Fruit fly (Drosophila melanogaster): ENCODE results near the gene Nup153.

The Nup153 gene

DNA sequence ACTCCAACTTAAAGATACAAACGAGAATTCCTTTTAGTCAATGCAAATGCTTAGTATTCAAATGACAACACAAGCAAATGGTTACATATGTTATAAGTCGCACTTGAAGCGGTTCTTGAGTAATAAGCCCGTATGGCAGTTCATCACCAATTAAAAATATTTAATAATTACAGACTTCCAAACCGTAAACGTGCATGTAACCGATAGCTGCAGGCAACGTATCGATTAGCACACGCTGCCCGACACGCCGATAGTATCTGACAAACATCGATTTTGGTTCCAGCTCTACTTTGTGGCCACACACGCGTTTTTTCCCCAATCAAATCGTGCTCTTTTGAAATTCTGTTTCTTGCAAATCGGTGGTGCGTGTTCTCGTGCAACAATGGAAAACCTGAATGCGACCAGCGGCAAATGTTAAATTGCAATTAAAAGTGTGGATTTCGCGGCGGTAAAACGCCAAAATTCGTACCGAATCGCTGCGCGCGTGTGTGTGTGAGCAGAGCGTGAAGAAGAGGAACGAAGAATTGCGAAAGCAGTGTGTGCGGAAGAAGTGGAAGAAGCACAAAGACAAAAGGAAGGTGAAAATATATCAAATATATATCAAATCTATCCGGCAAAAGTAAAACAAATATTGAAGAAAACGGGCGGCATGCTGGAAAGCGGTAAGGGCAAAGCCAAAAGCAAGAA, at the start of gene Nup153, which contains the start of gene CG9784:
Gene Nup153 (plus strand): TSS at position 264 of the 687 bp plus-strand sequence.
Gene CG9784 (minus strand): TSS at position 238 of the 687 bp plus-strand sequence.
- TF ChIP-seq psq (optimal IDR thresholded peaks at IDR 0.05) (no peak), Sin3A (optimal IDR thresholded peaks at IDR 0.05) (no peak), h (optimal IDR thresholded peaks at IDR 0.05) (no peak), insv (optimal IDR thresholded peaks at IDR 0.05) (no peak), ttk (optimal IDR thresholded peaks at IDR 0.05) (no peak), Myc (optimal IDR thresholded peaks at IDR 0.05) (no peak)

DNA sequence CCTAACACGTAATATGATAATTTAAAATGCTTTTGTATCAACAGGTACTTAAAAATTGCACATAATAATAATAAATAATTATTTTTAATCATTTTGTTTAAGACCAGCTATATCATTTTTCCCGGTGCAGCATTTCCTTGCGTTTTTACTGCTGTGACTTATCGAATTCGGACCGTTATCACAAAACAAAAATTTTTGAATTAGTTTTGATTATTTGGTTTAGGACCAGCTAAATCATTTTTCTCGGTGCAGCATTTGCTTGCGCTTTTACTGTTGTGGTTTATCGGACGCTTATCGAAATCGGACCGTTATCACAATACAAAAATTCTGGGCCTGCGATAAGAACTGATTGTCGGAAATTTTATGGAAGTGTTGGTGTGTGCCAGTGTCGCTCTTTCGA, 46.5 kb upstream of the Nup153 start:
- TF ChIP-seq Sin3A (optimal IDR thresholded peaks at IDR 0.05) (no peak), h (optimal IDR thresholded peaks at IDR 0.05) (no peak), ttk (optimal IDR thresholded peaks at IDR 0.05) (no peak)

DNA sequence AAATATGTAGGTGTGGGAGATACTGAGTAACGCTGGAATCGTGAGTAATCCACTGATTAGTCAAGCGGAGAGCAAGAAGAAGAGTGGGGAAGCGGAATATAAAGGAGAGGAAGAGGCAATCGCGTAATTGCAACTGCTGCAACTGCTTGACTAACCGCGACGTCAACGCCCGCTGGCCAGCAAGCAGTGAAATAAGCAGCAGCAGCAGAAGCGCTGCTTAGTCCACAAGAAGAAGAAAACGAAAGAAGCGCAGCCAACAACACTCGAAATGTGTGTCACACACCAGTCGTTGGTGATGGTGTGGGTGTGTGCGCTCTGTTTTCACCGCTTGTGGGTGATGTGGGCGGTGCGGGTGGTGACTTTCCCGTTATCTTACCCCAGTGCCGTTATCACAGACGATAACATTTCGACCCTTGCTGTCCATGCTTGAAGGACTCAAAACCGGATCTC, 46.0 kb upstream of the Nup153 start:
- TF ChIP-seq Myc (optimal IDR thresholded peaks at IDR 0.05) = no peak
- no peak for TF ChIP-seq ttk (optimal IDR thresholded peaks at IDR 0.05)
- TF ChIP-seq psq (optimal IDR thresholded peaks at IDR 0.05) = no peak
- no peak for TF ChIP-seq h (optimal IDR thresholded peaks at IDR 0.05)
- TF ChIP-seq Sin3A (optimal IDR thresholded peaks at IDR 0.05) = no peak
- no peak for TF ChIP-seq insv (optimal IDR thresholded peaks at IDR 0.05)

DNA sequence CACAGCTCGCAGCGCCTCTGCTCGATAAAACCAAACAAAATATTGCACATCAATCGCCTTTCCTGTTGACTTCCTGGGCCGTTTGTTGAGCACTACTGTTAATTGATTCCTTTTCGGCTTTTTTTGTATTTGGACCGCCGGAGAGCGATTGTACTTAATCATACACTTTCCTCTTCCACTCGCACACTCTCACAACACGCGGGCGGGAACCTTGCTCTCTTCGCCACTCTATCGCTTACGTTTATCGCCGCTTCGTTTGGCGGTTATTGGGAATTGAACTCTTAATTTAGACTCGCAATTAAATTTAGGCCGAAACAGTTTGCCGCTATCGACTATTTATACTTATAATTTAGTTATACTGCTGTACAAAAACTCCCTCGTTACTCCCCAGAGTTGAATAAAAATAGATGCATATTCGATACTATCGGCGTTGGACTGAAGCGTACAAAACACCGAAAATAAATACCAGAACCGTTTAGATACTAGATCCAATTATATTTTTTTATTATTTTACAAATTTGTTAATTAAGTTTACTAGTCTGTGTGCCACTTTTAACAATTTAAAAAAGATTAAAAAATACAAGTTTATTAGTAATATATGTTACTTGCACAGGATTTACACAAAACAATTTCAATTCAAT, 45.4 kb upstream of the Nup153 start, which contains the start of gene Arp2:
Gene Arp2 (minus strand): TSS at position 427 of the 641 bp plus-strand sequence.
- TF ChIP-seq ttk (optimal IDR thresholded peaks at IDR 0.05) (no peak), Sin3A (optimal IDR thresholded peaks at IDR 0.05) (no peak), Myc (optimal IDR thresholded peaks at IDR 0.05) (no peak), h (optimal IDR thresholded peaks at IDR 0.05) (no peak), psq (optimal IDR thresholded peaks at IDR 0.05) (no peak), insv (optimal IDR thresholded peaks at IDR 0.05) (no peak)

DNA sequence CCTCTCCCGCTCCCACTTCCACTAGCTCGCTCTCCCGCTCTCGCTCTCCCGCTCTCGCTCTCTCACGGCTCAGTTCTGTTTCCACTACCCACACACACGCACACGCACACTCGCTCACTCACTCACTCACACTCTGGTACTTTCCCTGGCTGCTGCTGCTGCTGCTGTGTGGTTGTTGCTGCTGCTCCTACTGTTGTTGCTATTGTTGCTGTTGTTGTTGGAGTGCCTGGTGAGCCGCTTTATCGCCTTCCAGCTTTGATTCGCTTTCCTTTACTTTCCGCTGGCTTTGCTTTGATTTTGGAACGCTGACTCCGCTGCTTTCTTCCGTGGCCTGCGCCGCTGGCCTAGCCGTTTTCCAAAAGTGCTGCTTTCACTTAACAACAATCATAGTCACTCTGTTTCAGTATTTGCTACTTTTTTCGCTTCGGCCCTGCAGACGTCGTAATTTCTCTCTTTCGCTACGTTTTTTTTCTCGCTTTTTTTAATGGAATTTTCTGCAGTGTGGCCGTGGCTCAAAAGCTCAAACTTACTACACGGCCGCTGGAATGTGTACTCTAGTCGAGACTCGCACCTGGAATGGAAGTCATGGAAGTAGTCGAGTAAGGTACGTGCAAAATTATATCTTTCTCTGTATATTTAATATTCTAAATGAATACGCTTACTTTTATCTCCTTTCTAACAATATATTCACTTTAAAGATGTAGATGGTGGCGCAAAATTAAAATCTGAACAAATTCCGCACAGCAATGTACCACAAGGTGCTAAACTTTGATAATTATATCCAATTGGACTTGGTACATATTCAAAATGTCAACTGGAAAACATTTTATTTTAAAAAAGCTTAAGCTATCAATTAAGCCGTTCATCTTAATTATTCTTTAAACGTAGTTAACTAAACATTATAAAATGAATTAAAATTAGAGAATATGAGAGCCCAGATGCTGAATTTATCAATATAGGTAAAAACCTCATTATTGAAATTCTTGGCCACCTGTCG, 39.2 kb upstream of the Nup153 start, which contains the start of gene Pp2B-14D:
Gene Pp2B-14D (minus strand): TSS at position 503 of the 997 bp plus-strand sequence.
- no peak for TF ChIP-seq ttk (optimal IDR thresholded peaks at IDR 0.05)
- TF ChIP-seq h (optimal IDR thresholded peaks at IDR 0.05) = no peak
- no peak for TF ChIP-seq insv (optimal IDR thresholded peaks at IDR 0.05)
- no peak for TF ChIP-seq Myc (optimal IDR thresholded peaks at IDR 0.05)
- no peak for TF ChIP-seq Sin3A (optimal IDR thresholded peaks at IDR 0.05)
- TF ChIP-seq psq (optimal IDR thresholded peaks at IDR 0.05) = no peak

DNA sequence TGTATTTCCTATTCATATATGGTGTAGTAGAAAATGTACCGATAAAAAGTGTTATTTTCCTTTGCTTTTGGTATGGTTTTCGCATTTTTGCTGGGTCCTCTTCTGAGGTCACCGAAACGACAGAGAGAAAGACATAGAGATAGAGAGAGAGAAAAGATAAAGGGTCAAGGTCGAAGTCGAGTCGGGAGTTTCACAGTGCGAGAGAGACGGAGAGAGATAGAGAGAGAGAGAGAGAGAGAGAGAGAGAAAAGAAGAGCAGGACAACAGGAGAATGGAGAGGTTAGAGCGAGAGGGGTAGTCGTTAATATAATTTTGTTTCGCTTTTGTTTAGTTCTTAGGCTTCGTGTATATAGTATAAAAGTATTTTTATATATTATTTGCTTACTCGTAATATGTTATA, 36.8 kb upstream of the Nup153 start:
- TF ChIP-seq h (optimal IDR thresholded peaks at IDR 0.05) (no peak), psq (optimal IDR thresholded peaks at IDR 0.05) (no peak), insv (optimal IDR thresholded peaks at IDR 0.05) (no peak), Myc (optimal IDR thresholded peaks at IDR 0.05) (no peak), Sin3A (optimal IDR thresholded peaks at IDR 0.05) (no peak), ttk (optimal IDR thresholded peaks at IDR 0.05) (no peak)

DNA sequence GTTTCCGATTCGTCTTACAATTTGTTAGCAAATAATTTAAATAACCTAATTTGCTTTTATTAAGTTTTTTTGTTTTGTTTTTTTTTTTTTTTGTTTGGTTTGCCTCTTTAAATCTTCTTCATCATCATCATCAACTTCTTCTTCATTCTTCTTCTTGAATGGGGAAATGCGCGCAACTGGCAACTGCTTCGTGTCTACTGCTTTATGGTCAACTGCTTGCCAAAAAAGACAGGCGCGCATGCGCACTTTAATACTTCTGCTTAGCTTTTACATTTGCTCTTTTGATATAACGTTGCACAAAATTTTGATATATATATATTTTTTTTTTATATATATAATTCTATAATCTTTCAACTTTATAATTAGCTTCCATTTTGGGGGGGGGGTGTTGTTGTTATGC, 33.7 kb upstream of the Nup153 start:
- TF ChIP-seq ttk (optimal IDR thresholded peaks at IDR 0.05) (no peak), Sin3A (optimal IDR thresholded peaks at IDR 0.05) (no peak), h (optimal IDR thresholded peaks at IDR 0.05) (no peak), insv (optimal IDR thresholded peaks at IDR 0.05) (no peak), Myc (optimal IDR thresholded peaks at IDR 0.05) (no peak), psq (optimal IDR thresholded peaks at IDR 0.05) (no peak)

DNA sequence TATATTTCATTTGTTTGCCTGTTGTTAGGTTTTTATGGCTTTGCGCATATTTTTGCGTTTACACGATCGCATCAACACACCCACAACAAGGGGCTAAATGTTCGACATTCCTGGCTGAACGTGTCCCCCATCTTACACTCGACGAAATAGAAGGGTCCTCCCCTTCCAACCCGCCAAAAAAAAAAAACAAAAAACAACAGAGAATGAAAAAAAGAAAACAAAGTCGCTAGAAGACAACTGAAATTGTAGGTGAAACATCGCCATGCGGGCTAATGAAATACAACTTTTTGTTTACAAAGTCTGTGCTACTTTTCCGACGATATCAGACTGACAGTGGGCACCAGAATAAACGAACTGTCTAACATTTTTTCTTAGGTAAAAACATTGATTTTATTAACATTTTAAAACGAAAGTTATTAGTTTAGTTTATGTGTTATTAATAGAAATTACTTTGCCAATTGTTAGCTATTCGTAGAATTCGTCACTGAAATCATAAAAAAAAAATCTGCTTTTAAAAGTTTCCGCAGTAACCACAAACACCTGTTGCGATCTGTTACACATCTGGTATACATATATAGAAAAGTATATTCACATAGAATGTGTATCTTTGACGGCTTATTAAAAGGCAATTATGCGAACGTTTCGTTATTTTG, 28.3 kb upstream of the Nup153 start:
- TF ChIP-seq ttk (optimal IDR thresholded peaks at IDR 0.05) = no peak
- no peak for TF ChIP-seq psq (optimal IDR thresholded peaks at IDR 0.05)
- no peak for TF ChIP-seq Sin3A (optimal IDR thresholded peaks at IDR 0.05)
- no peak for TF ChIP-seq h (optimal IDR thresholded peaks at IDR 0.05)
- TF ChIP-seq insv (optimal IDR thresholded peaks at IDR 0.05) = no peak
- no peak for TF ChIP-seq Myc (optimal IDR thresholded peaks at IDR 0.05)

DNA sequence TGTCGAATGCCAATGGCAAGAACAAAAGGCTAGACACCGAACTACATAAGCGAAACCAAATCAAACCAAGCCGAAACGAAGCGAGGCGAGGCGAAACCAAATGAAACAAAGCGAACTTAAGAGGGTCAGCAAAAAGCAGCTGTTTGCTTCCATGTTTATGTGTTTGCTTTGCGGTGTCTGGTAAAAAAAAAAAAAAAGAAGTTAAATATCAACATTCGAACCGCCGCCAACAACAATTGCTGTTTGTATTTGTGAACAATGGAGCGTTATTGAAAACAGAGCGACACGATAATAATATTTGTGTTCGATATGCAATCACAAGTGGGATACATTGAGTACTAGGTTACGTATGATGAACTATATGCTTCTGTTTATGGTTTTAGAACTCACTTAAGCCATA, 25.4 kb upstream of the Nup153 start:
- TF ChIP-seq psq (optimal IDR thresholded peaks at IDR 0.05) (no peak), insv (optimal IDR thresholded peaks at IDR 0.05) (no peak), Myc (optimal IDR thresholded peaks at IDR 0.05) (no peak), h (optimal IDR thresholded peaks at IDR 0.05) (no peak), ttk (optimal IDR thresholded peaks at IDR 0.05) (no peak)

DNA sequence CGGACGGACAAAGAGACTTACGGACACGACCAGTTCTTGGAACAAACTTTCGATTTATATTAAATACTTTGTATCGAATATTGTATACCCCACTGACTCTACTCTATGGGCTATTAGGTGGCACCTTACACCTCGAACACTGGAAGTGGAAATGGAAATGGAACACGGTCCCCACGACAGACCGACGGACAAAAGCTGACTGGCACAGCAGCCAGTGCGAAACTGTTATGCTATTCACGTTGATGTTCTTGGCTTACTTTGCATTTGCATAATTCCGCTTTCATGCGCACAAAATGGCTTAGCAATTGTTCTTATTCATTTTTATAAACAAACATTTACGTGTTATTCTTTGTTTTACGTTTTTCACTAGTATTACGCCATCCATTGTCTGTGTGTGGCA, 24.9 kb upstream of the Nup153 start:
- TF ChIP-seq h (optimal IDR thresholded peaks at IDR 0.05) (no peak), psq (optimal IDR thresholded peaks at IDR 0.05) (no peak), insv (optimal IDR thresholded peaks at IDR 0.05) (no peak), ttk (optimal IDR thresholded peaks at IDR 0.05) (no peak), Sin3A (optimal IDR thresholded peaks at IDR 0.05) (no peak), Myc (optimal IDR thresholded peaks at IDR 0.05) (no peak)

DNA sequence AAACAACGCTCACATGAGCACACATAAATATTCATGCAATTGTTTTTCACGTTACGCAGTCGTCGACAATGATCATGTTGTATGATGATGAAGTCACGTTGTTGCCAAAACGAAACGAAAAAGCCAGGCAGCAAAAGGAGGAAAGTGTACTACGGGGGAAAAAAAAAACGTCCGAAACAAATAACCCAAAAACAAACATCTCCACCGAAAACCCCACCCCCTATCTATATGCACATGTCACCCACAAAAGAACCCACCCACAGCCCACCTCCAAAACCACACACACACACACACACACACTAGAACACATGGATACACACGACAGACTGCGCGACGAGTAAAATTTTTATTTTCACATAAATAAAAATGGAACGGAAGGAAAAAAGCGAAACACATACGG, 23.9 kb upstream of the Nup153 start:
- no peak for TF ChIP-seq h (optimal IDR thresholded peaks at IDR 0.05)
- no peak for TF ChIP-seq insv (optimal IDR thresholded peaks at IDR 0.05)
- no peak for TF ChIP-seq ttk (optimal IDR thresholded peaks at IDR 0.05)
- no peak for TF ChIP-seq Sin3A (optimal IDR thresholded peaks at IDR 0.05)
- no peak for TF ChIP-seq Myc (optimal IDR thresholded peaks at IDR 0.05)
- TF ChIP-seq psq (optimal IDR thresholded peaks at IDR 0.05) = no peak
